Worm (Caenorhabditis elegans) whole organism, mixed stage, embryonic: Measurements from ENCODE around the gene T09A5.5.

Source experiments
- elt-1 ChIP-seq: sonication (generic microtip); optimal IDR thresholded peaks from 2 replicates; lab custom pipeline; 2017; ENCODE audit warnings: missing genetic modification characterization, mild to moderate bottlenecking, missing compliant biosample characterization, antibody characterized with exemption, moderate library complexity, borderline replicate concordance; ENCODE audit not compliant: insufficient read depth
- elt-3 ChIP-seq: fragments of 150-350 bp; optimal IDR thresholded peaks from 2 replicates; lab custom pipeline; 2014; ENCODE audit warnings: missing biosample characterization, missing genetic modification characterization
- hlh-1 ChIP-seq: fragments of 150-350 bp; optimal IDR thresholded peaks from 2 replicates; lab custom pipeline; 2014; ENCODE audit warnings: missing biosample characterization, missing genetic modification reagents, missing genetic modification characterization
- lsy-2 ChIP-seq: fragments of 150-350 bp; optimal IDR thresholded peaks from 2 replicates; lab custom pipeline; 2014; ENCODE audit warnings: missing biosample characterization, missing genetic modification characterization
- nhr-12 ChIP-seq: fragments of 150-350 bp; optimal IDR thresholded peaks from 2 replicates; lab custom pipeline; 2014; ENCODE audit warnings: missing biosample characterization, missing genetic modification characterization
- nhr-28 ChIP-seq: fragments of 150-350 bp; optimal IDR thresholded peaks from 2 replicates; lab custom pipeline; 2014; ENCODE audit warnings: missing biosample characterization, missing genetic modification characterization
- snpc-4 ChIP-seq: fragments of 150-350 bp; optimal IDR thresholded peaks from 2 replicates; lab custom pipeline; 2014; ENCODE audit warnings: missing biosample characterization, missing genetic modification characterization
- sptf-1 ChIP-seq: sonication (generic microtip); optimal IDR thresholded peaks from 2 replicates; lab custom pipeline; 2017; ENCODE audit warnings: mild to moderate bottlenecking, missing genetic modification characterization, moderate library complexity, missing compliant biosample characterization

DNA sequence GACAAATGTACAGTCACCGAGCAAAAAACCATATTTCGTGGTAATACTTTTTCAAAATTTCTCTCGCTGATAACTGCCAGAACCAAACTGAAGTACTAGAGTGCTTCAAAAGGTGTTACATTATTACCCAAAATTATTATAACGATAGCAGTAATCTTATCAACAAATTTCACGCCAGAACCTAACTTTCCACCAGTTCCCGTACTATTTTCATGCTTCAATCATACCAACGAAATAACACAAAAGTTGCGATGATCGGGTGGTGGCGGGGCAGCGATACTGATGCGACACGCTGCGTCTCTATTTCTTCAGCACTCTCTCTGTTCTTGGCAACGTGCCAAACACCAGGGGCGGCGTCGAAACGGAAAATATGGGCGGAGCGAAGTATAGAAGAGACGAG is 44.6 kb downstream of the T09A5.5 start:
- TF ChIP-seq sptf-1 (tag; lab: Kevin White, UChicago) (no peak), elt-3 (tag; lab: Kevin White, UChicago) (no peak), nhr-28 (tag; lab: Kevin White, UChicago) (no peak), elt-1 (tag; lab: Kevin White, UChicago) (no peak), lsy-2 (tag; lab: Kevin White, UChicago) (no peak), nhr-12 (tag; lab: Kevin White, UChicago) (no peak), snpc-4 (tag; lab: Kevin White, UChicago) (no peak), hlh-1 (no peak)
